Worm (Caenorhabditis elegans) whole organism, L2 larva: ENCODE measurements around the gene dbt-1.

Experiments
- F13H6.1 ChIP-seq: sonication (generic microtip); optimal IDR thresholded peaks from 2 replicates; lab custom pipeline; 2016; ENCODE audit warnings: missing genetic modification characterization, missing compliant biosample characterization
- aly-2 ChIP-seq: fragments of 150-350 bp; optimal IDR thresholded peaks from 2 replicates; lab custom pipeline; 2014; ENCODE audit warnings: missing biosample characterization, missing genetic modification characterization
- ama-1 ChIP-seq: fragments of 150-350 bp; optimal IDR thresholded peaks from 2 replicates; lab custom pipeline; 2018; ENCODE audit warnings: inconsistent platforms
- egl-27 ChIP-seq: sonication (generic microtip); optimal IDR thresholded peaks from 3 replicates; lab custom pipeline; 2017; ENCODE audit warnings: missing biosample characterization, missing genetic modification reagents, missing genetic modification characterization
- lin-39 ChIP-seq: fragments of 150-350 bp; optimal IDR thresholded peaks from 2 replicates; lab custom pipeline; 2014; ENCODE audit warnings: missing biosample characterization, missing genetic modification reagents, missing genetic modification characterization
- mdl-1 ChIP-seq, 2 experiments: fragments of 150-350 bp in 1 of 2; sonication (generic microtip) in 1 of 2; optimal IDR thresholded peaks; 2 replicates each; lab custom pipeline; 2017; ENCODE audit warnings: missing biosample characterization in 2 of 2, missing genetic modification characterization in 2 of 2
- nhr-23 ChIP-seq: fragments of 150-350 bp; optimal IDR thresholded peaks from 2 replicates; lab custom pipeline; 2014; ENCODE audit warnings: missing biosample characterization, missing genetic modification reagents, missing genetic modification characterization
- sma-9 ChIP-seq, 2 experiments: fragments of 150-350 bp in 1 of 2; sonication (generic microtip) in 1 of 2; optimal IDR thresholded peaks; 2 replicates each; lab custom pipeline; 2014 to 2016; ENCODE audit warnings: missing genetic modification characterization in 2 of 2, mild to moderate bottlenecking in 1 of 2, missing biosample characterization in 1 of 2, missing compliant biosample characterization in 1 of 2, missing genetic modification reagents in 1 of 2, moderate library complexity in 1 of 2
- unc-39 ChIP-seq: fragments of 150-350 bp; optimal IDR thresholded peaks from 2 replicates; lab custom pipeline; 2014; ENCODE audit warnings: missing biosample characterization, missing genetic modification characterization
- unc-62 ChIP-seq: fragments of 150-350 bp; optimal IDR thresholded peaks from 2 replicates; lab custom pipeline; 2014; ENCODE audit warnings: missing biosample characterization, missing genetic modification reagents, missing genetic modification characterization

- TF ChIP-seq mdl-1 (tag; optimal IDR thresholded peaks at IDR 0.05; lab: Kevin White, UChicago) (no peak), aly-2 (no peak), unc-62 (GFP tag; lab: Kevin White, UChicago) (no peak), ama-1 (lab: Kevin White, UChicago) (no peak), F13H6.1 (tag; lab: Kevin White, UChicago) (no peak), lin-39 (tag; lab: Kevin White, UChicago) (no peak), unc-39 (no peak), sma-9 (GFP tag; optimal IDR thresholded peaks at IDR 0.05; lab: Kevin White, UChicago) (no peak), sma-9 (tag; optimal IDR thresholded peaks at IDR 0.05; lab: Kevin White, UChicago) (no peak), nhr-23 (no peak), egl-27 (tag; lab: Kevin White, UChicago) (no peak)
These were observed 40.0 kb upstream of the dbt-1 start for ce11 chrII:7985029-7985428.
